Worm (Caenorhabditis elegans) whole organism, L4 larva: ENCODE data around the gene srxa-18.
A peak's percentile ranks its signal among the peaks of the same experiment; 100 is the strongest.

Experiments
- D1046.2 ChIP-seq: fragments of 200-800 bp; sonication (Bioruptor generic); IDR thresholded peaks from 2 replicates; pipeline ENCODE4 v1.3.6; 2022; ENCODE audit warnings: missing genetic modification characterization, missing compliant biosample characterization
- F10B5.3 ChIP-seq: sonication (generic microtip); optimal IDR thresholded peaks from 2 replicates; lab custom pipeline; 2016; ENCODE audit warnings: mild to moderate bottlenecking, missing genetic modification characterization, missing compliant biosample characterization
- T20F7.1 ChIP-seq: fragments of 200-800 bp; sonication (Bioruptor generic); optimal IDR thresholded peaks from 2 replicates; lab custom pipeline; 2018; ENCODE audit warnings: mild to moderate bottlenecking, missing genetic modification characterization, missing compliant biosample characterization
- Y105C5A.15 ChIP-seq: fragments of 200-800 bp; sonication (Bioruptor generic); IDR thresholded peaks from 2 replicates; pipeline ENCODE4 v1.3.6; 2022; ENCODE audit warnings: missing genetic modification characterization, missing compliant biosample characterization
- Y48G9A.11 ChIP-seq: fragments of 200-800 bp; sonication (Bioruptor generic); IDR thresholded peaks from 2 replicates; pipeline ENCODE4 v1.3.6; 2022; ENCODE audit warnings: missing genetic modification reagents, missing genetic modification characterization, missing compliant biosample characterization
- Y5F2A.4 ChIP-seq: fragments of 200-800 bp; sonication (Bioruptor generic); optimal IDR thresholded peaks from 2 replicates; lab custom pipeline; 2018; ENCODE audit warnings: mild to moderate bottlenecking, missing genetic modification characterization, missing compliant biosample characterization
- Y75B8A.6 ChIP-seq: fragments of 200-800 bp; sonication (Bioruptor generic); IDR thresholded peaks from 2 replicates; pipeline ENCODE4 v1.3.6; 2022; ENCODE audit warnings: missing genetic modification reagents, missing genetic modification characterization, missing compliant biosample characterization
- ZK337.2 ChIP-seq: fragments of 200-800 bp; sonication (Bioruptor generic); IDR thresholded peaks from 2 replicates; pipeline ENCODE4 v1.3.6; 2022; ENCODE audit warnings: missing genetic modification reagents, missing genetic modification characterization, missing compliant biosample characterization
- ZK546.5 ChIP-seq, 2 experiments: sonication (generic microtip); optimal IDR thresholded peaks; 2 replicates each; lab custom pipeline; 2017; ENCODE audit warnings: missing biosample characterization in 2 of 2, missing genetic modification characterization in 2 of 2
- attf-4 ChIP-seq: sonication (generic microtip); optimal IDR thresholded peaks from 3 replicates; lab custom pipeline; 2017; ENCODE audit warnings: missing biosample characterization, missing genetic modification characterization
- ceh-28 ChIP-seq: fragments of 150-350 bp; optimal IDR thresholded peaks from 2 replicates; lab custom pipeline; 2014; ENCODE audit warnings: missing biosample characterization, missing genetic modification reagents, missing genetic modification characterization
- daf-16 ChIP-seq, 3 experiments: sonication (generic microtip); optimal IDR thresholded peaks; 2 replicates each; lab custom pipeline; 2016 to 2017; ENCODE audit warnings: missing genetic modification characterization in 3 of 3, missing genetic modification reagents in 3 of 3, mild to moderate bottlenecking in 2 of 3, missing compliant biosample characterization in 2 of 3, missing biosample characterization in 1 of 3, moderate library complexity in 1 of 3
- daf-19 ChIP-seq: fragments of 200-800 bp; sonication (Bioruptor generic); conservative IDR thresholded peaks from 2 replicates; pipeline ENCODE4 v1.3.6; 2022; ENCODE audit warnings: missing genetic modification characterization, missing compliant biosample characterization
- dmd-6 ChIP-seq: fragments of 200-800 bp; sonication (Bioruptor generic); IDR thresholded peaks from 2 replicates; pipeline ENCODE4 v1.3.6; 2022; ENCODE audit warnings: missing genetic modification reagents, missing genetic modification characterization, missing compliant biosample characterization
- dpl-1 ChIP-seq: fragments of 150-350 bp; optimal IDR thresholded peaks from 2 replicates; lab custom pipeline; 2014; ENCODE audit warnings: missing biosample characterization, missing genetic modification reagents, missing genetic modification characterization
- egl-43 ChIP-seq: fragments of 200-800 bp; sonication (Bioruptor generic); IDR thresholded peaks from 2 replicates; pipeline ENCODE4 v1.3.6; 2022; ENCODE audit warnings: missing genetic modification reagents, missing genetic modification characterization, missing compliant biosample characterization
- fos-1 ChIP-seq: fragments of 150-350 bp; optimal IDR thresholded peaks from 2 replicates; lab custom pipeline; 2014; ENCODE audit warnings: missing biosample characterization, missing genetic modification characterization
- hlh-30 ChIP-seq: sonication (generic microtip); optimal IDR thresholded peaks from 2 replicates; lab custom pipeline; 2017; ENCODE audit warnings: antibody characterized with exemption, mild to moderate bottlenecking, missing genetic modification characterization, missing compliant biosample characterization; ENCODE audit not compliant: insufficient read depth
- hmg-1.1 ChIP-seq: fragments of 200-800 bp; sonication (Bioruptor generic); IDR thresholded peaks from 2 replicates; pipeline ENCODE4 v1.3.6; 2022; ENCODE audit warnings: missing genetic modification reagents, missing genetic modification characterization, missing compliant biosample characterization
- lin-1 ChIP-seq: fragments of 200-800 bp; sonication (Bioruptor generic); IDR thresholded peaks from 2 replicates; pipeline ENCODE4 v1.3.6; 2022; ENCODE audit warnings: missing genetic modification reagents, missing genetic modification characterization, missing compliant biosample characterization
- lin-13 ChIP-seq: fragments of 150-350 bp; optimal IDR thresholded peaks from 2 replicates; lab custom pipeline; 2014; ENCODE audit warnings: missing biosample characterization, missing genetic modification reagents, missing genetic modification characterization
- lin-15B ChIP-seq: fragments of 150-350 bp; sonication (generic microtip); optimal IDR thresholded peaks from 3 replicates; lab custom pipeline; 2014; ENCODE audit warnings: missing biosample characterization, missing genetic modification characterization
- lin-39 ChIP-seq: fragments of 150-350 bp; optimal IDR thresholded peaks from 2 replicates; lab custom pipeline; 2014; ENCODE audit warnings: missing biosample characterization, missing genetic modification reagents, missing genetic modification characterization
- lir-3 ChIP-seq: sonication (generic microtip); optimal IDR thresholded peaks from 2 replicates; lab custom pipeline; 2016; ENCODE audit warnings: mild to moderate bottlenecking, missing genetic modification characterization, missing compliant biosample characterization
- lsy-2 ChIP-seq, 2 experiments: fragments of 150-350 bp in 1 of 2; sonication (generic microtip) in 1 of 2; optimal IDR thresholded peaks; 2 replicates each; lab custom pipeline; 2014 to 2017; ENCODE audit warnings: missing biosample characterization in 2 of 2, missing genetic modification characterization in 2 of 2
- madf-5 ChIP-seq, 2 experiments: fragments of 200-800 bp; sonication (Bioruptor generic); IDR thresholded peaks; 2 replicates each; pipeline ENCODE4 v1.3.6; 2022; ENCODE audit warnings: missing compliant biosample characterization in 2 of 2, missing genetic modification characterization in 2 of 2
- mdt-29 ChIP-seq: fragments of 200-800 bp; sonication (Bioruptor generic); IDR thresholded peaks from 2 replicates; pipeline ENCODE4 v1.3.6; 2022; ENCODE audit warnings: missing genetic modification reagents, missing genetic modification characterization, missing compliant biosample characterization
- mep-1 ChIP-seq: fragments of 150-350 bp; sonication (generic microtip); optimal IDR thresholded peaks from 3 replicates; lab custom pipeline; 2014; ENCODE audit warnings: missing biosample characterization, missing genetic modification characterization
- mes-2 ChIP-seq: sonication (generic microtip); optimal IDR thresholded peaks from 2 replicates; lab custom pipeline; 2016; ENCODE audit warnings: missing genotype, mild to moderate bottlenecking, missing genetic modification characterization, missing compliant biosample characterization; ENCODE audit not compliant: poor library complexity, severe bottlenecking
- mxl-3 ChIP-seq: fragments of 200-800 bp; sonication (Bioruptor generic); optimal IDR thresholded peaks from 2 replicates; lab custom pipeline; 2018; ENCODE audit warnings: mild to moderate bottlenecking, missing genetic modification characterization, missing compliant biosample characterization
- nhr-102 ChIP-seq: sonication (generic microtip); optimal IDR thresholded peaks from 2 replicates; lab custom pipeline; 2016; ENCODE audit warnings: mild to moderate bottlenecking, missing genetic modification characterization, moderate library complexity, missing compliant biosample characterization
- nhr-11 ChIP-seq: fragments of 150-350 bp; optimal IDR thresholded peaks from 2 replicates; lab custom pipeline; 2014; ENCODE audit warnings: missing biosample characterization, missing genetic modification characterization
- nhr-28 ChIP-seq: fragments of 150-350 bp; optimal IDR thresholded peaks from 2 replicates; lab custom pipeline; 2014; ENCODE audit warnings: missing biosample characterization, missing genetic modification characterization
- nhr-42 ChIP-seq: fragments of 200-800 bp; sonication (Bioruptor generic); IDR thresholded peaks from 2 replicates; pipeline ENCODE4 v1.3.6; 2022; ENCODE audit warnings: missing genetic modification characterization, missing compliant biosample characterization
- nhr-6 ChIP-seq: fragments of 150-350 bp; optimal IDR thresholded peaks from 2 replicates; lab custom pipeline; 2014; ENCODE audit warnings: missing biosample characterization, missing genetic modification characterization
- pha-4 ChIP-seq, 2 experiments: fragments of 150-350 bp in 1 of 2; fragments of 200-800 bp in 1 of 2; sonication (Bioruptor generic) in 1 of 2; IDR thresholded peaks in 1 of 2; optimal IDR thresholded peaks in 1 of 2; 2 replicates each; pipeline versions ENCODE4 v1.3.6 to Lab custom; 2014 to 2022; ENCODE audit warnings: missing genetic modification characterization in 2 of 2, missing genetic modification reagents in 2 of 2, missing biosample characterization in 1 of 2, missing compliant biosample characterization in 1 of 2
- pqm-1 ChIP-seq: sonication (generic microtip); optimal IDR thresholded peaks from 2 replicates; lab custom pipeline; 2017; ENCODE audit warnings: missing biosample characterization, missing genetic modification characterization
- rbr-2 ChIP-seq: sonication (generic microtip); optimal IDR thresholded peaks from 2 replicates; lab custom pipeline; 2016; ENCODE audit warnings: missing genotype, missing genetic modification characterization, missing compliant biosample characterization
- sdz-12 ChIP-seq: fragments of 200-800 bp; sonication (Bioruptor generic); optimal IDR thresholded peaks from 2 replicates; lab custom pipeline; 2018; ENCODE audit warnings: mild to moderate bottlenecking, missing genetic modification characterization, missing compliant biosample characterization
- skn-1 ChIP-seq: fragments of 150-350 bp; optimal IDR thresholded peaks from 2 replicates; lab custom pipeline; 2014; ENCODE audit warnings: missing biosample characterization, missing genetic modification characterization
- tra-1 ChIP-seq: fragments of 200-800 bp; sonication (Bioruptor generic); IDR thresholded peaks from 2 replicates; pipeline ENCODE4 v1.3.6; 2022; ENCODE audit warnings: missing genetic modification reagents, missing genetic modification characterization, missing compliant biosample characterization
- unc-39 ChIP-seq: sonication (generic microtip); optimal IDR thresholded peaks from 2 replicates; lab custom pipeline; 2017; ENCODE audit warnings: missing biosample characterization, missing genetic modification characterization
- zag-1 ChIP-seq: fragments of 150-350 bp; optimal IDR thresholded peaks from 2 replicates; lab custom pipeline; 2014; ENCODE audit warnings: missing biosample characterization, missing genetic modification characterization

The srxa-18 gene

ce11 chrV:10120898-10121297 lies at the start of gene srxa-18:
Gene srxa-18, minus strand, starts transcription at chrV:10120997.
- TF ChIP-seq skn-1 (no peak), Y75B8A.6 (GFP tag; lab: Robert Waterston, UW) (no peak), unc-39 (tag; lab: Kevin White, UChicago) (no peak), nhr-11 (tag; lab: Kevin White, UChicago) (no peak), T20F7.1 (GFP tag; lab: Kevin White, UChicago) (no peak), ZK546.5 (tag; optimal IDR thresholded peaks at IDR 0.05; lab: Kevin White, UChicago) (no peak), nhr-102 (tag; lab: Kevin White, UChicago) (no peak), daf-19 (GFP tag; lab: Robert Waterston, UW) (no peak), ZK337.2 (no peak), attf-4 (tag; lab: Kevin White, UChicago) (no peak), zag-1 (no peak), nhr-6 (tag; lab: Kevin White, UChicago) (no peak), lir-3 (no peak), sdz-12 (GFP tag; lab: Kevin White, UChicago) (no peak), Y48G9A.11 (GFP tag; lab: Robert Waterston, UW) (no peak), pha-4 (GFP tag; IDR thresholded peaks at IDR 0.05; lab: Robert Waterston, UW) (no peak), pha-4 (tag; optimal IDR thresholded peaks at IDR 0.05; lab: Kevin White, UChicago) (no peak), lin-1 (GFP tag; lab: Robert Waterston, UW) (no peak), madf-5 (GFP tag; IDR thresholded peaks at IDR 0.05; lab: Robert Waterston, UW) (no peak), D1046.2 (GFP tag; lab: Robert Waterston, UW) (no peak)

ce11 chrV:10168870-10169269 lies 48.1 kb upstream of the srxa-18 start:
- TF ChIP-seq lin-13 (GFP tag; lab: Kevin White, UChicago) (peak; percentile 24), dmd-6 (GFP tag; lab: Robert Waterston, UW) (no peak), mep-1 (peak; percentile 49), T20F7.1 (GFP tag; lab: Kevin White, UChicago) (no peak), F10B5.3 (no peak)

- no peak for TF ChIP-seq Y105C5A.15 (GFP tag; lab: Robert Waterston, UW)
- TF ChIP-seq ceh-28, result no peak
- TF ChIP-seq hmg-1.1 (GFP tag; lab: Robert Waterston, UW), result no peak
- TF ChIP-seq daf-16 (GFP tag; optimal IDR thresholded peaks at IDR 0.05; lab: Kevin White, UChicago), result no peak
- TF ChIP-seq daf-16 (tag; optimal IDR thresholded peaks at IDR 0.05; lab: Kevin White, UChicago), result no peak
- TF ChIP-seq lin-15B (tag; lab: Kevin White, UChicago), result no peak
- no peak for TF ChIP-seq nhr-42
- no peak for TF ChIP-seq lin-13 (GFP tag; lab: Kevin White, UChicago)
- TF ChIP-seq nhr-102 (tag; lab: Kevin White, UChicago), result no peak
- no peak for TF ChIP-seq D1046.2 (GFP tag; lab: Robert Waterston, UW)
- TF ChIP-seq dpl-1 (GFP tag; lab: Kevin White, UChicago), result no peak
- no peak for TF ChIP-seq lin-39 (tag; lab: Kevin White, UChicago)
- no peak for TF ChIP-seq ZK546.5 (tag; optimal IDR thresholded peaks at IDR 0.05; lab: Kevin White, UChicago)
- TF ChIP-seq attf-4 (tag; lab: Kevin White, UChicago), result no peak
- TF ChIP-seq pha-4 (GFP tag; IDR thresholded peaks at IDR 0.05; lab: Robert Waterston, UW), result no peak
- TF ChIP-seq pha-4 (tag; optimal IDR thresholded peaks at IDR 0.05; lab: Kevin White, UChicago), result no peak
- TF ChIP-seq fos-1 (tag; lab: Kevin White, UChicago), result no peak
- TF ChIP-seq Y5F2A.4 (GFP tag; lab: Kevin White, UChicago), result no peak
- no peak for TF ChIP-seq rbr-2 (tag; lab: Kevin White, UChicago)
These were observed 45.6 kb upstream of the srxa-18 start, which contains the start of gene C51E3.6 for ce11 chrV:10166368-10166767. Gene C51E3.6, minus strand, starts transcription at chrV:10166468.

- TF ChIP-seq skn-1, result no peak
- peak; percentile 88 for TF ChIP-seq nhr-28
- TF ChIP-seq mep-1, result peak; percentile 36
- TF ChIP-seq pqm-1 (tag; lab: Kevin White, UChicago), result peak; percentile 93
- TF ChIP-seq nhr-42, result 0 out of 2 replicates have a peak, but pooled peaks have one; percentile 50
- peak; percentile 76 for TF ChIP-seq mxl-3
- TF ChIP-seq mes-2 (tag; lab: Kevin White, UChicago), result no peak
- TF ChIP-seq dmd-6 (GFP tag; lab: Robert Waterston, UW), result peak; percentile 95
- peak; percentile 68 for TF ChIP-seq hlh-30 (tag; lab: Kevin White, UChicago)
- no peak for TF ChIP-seq daf-16 (GFP tag; optimal IDR thresholded peaks at IDR 0.05; lab: Kevin White, UChicago)
- TF ChIP-seq daf-16 (tag; optimal IDR thresholded peaks at IDR 0.05; lab: Kevin White, UChicago), result peak; percentile 66
- TF ChIP-seq mdt-29, result 0 out of 2 replicates have a peak, but pooled peaks have one; percentile 32
- peak in 1 of 2 experiments; percentile 32 for TF ChIP-seq lsy-2 (tag; optimal IDR thresholded peaks at IDR 0.05; lab: Kevin White, UChicago)
- TF ChIP-seq tra-1 (GFP tag; lab: Robert Waterston, UW), result peak; percentile 68; the same call in 1 of the 2 replicates
- no peak for TF ChIP-seq Y75B8A.6 (GFP tag; lab: Robert Waterston, UW)
- TF ChIP-seq egl-43 (GFP tag; lab: Robert Waterston, UW), result no peak
- TF ChIP-seq lin-13 (GFP tag; lab: Kevin White, UChicago), result peak; percentile 16
These were observed 40.2 kb upstream of the srxa-18 start, which contains the start of gene C51E3.10 for ce11 chrV:10160954-10161353. Gene C51E3.10, minus strand, starts transcription at chrV:10161134.
